Fruit fly (Drosophila melanogaster): ENCODE measurements around the gene CG4036.
A peak's percentile ranks its signal among the peaks of the same experiment; 100 is the strongest.

Gene CG4036

DNA sequence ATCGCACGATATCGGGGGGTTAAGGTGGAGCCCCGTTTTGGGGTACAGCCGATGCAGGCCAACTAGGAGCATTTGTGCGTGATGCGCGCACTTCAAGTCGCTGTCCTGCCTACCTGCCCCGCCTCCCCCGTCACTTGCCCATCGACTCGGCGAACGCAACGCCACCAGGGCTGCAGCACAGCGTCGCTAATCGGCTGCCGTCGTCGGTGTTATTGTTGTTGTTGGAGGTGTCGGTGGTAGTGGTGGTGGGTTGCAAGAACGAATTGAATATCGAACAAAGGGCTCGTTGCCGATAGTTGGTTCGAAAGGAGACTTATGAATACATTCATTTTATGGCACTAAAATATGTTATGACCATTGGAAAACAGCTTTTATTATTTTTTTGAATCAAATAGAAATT, 31.8 kb upstream of the CG4036 start (continued):
- TF ChIP-seq lola (GFP tag; optimal IDR thresholded peaks at IDR 0.05): peak in 1 of 3 experiments; percentile 3
- peak; percentile 58 for TF ChIP-seq bab2 (GFP tag; optimal IDR thresholded peaks at IDR 0.05)
- no peak for TF ChIP-seq Doc2 (GFP tag; IDR thresholded peaks at IDR 0.05)
- peak; percentile 10 for TF ChIP-seq psq (GFP tag; optimal IDR thresholded peaks at IDR 0.05)
- TF ChIP-seq NFAT (GFP tag; IDR thresholded peaks at IDR 0.05): peak; percentile 86
- TF ChIP-seq klu (GFP tag; IDR thresholded peaks at IDR 0.05): no peak; the same call in 1 of the 2 replicates
- no peak for TF ChIP-seq Atf-2 (GFP tag; optimal IDR thresholded peaks at IDR 0.05)
- peak; percentile 61 for TF ChIP-seq az2 (GFP tag; optimal IDR thresholded peaks at IDR 0.05)
- peak; percentile 58 for TF ChIP-seq grau (tag; optimal IDR thresholded peaks at IDR 0.05)
- no peak for TF ChIP-seq CG33557 (GFP tag; optimal IDR thresholded peaks at IDR 0.05)
- no peak for TF ChIP-seq NC2α (GFP tag; optimal IDR thresholded peaks at IDR 0.05)
- TF ChIP-seq CG16863 (GFP tag; optimal IDR thresholded peaks at IDR 0.05): peak; percentile 44
- peak; percentile 11 for TF ChIP-seq CG6813 (GFP tag; optimal IDR thresholded peaks at IDR 0.05)
- TF ChIP-seq Ravus (GFP tag; IDR thresholded peaks at IDR 0.05): no peak
- TF ChIP-seq CG14860 (GFP tag; IDR thresholded peaks at IDR 0.05; ENCODE audit: partially characterized antibody): peak; percentile 89
- TF ChIP-seq CG9797 (GFP tag; optimal IDR thresholded peaks at IDR 0.05): no peak
- peak; percentile 40 for TF ChIP-seq Hsf (GFP tag; optimal IDR thresholded peaks at IDR 0.05)
- TF ChIP-seq Dip2 (GFP tag; IDR thresholded peaks at IDR 0.05): no peak
- TF ChIP-seq CG2116 (GFP tag; optimal IDR thresholded peaks at IDR 0.05): peak; percentile 69
- TF ChIP-seq ttk (GFP tag; IDR thresholded peaks at IDR 0.05): peak; percentile 64
- no peak for TF ChIP-seq CG1529 (GFP tag; optimal IDR thresholded peaks at IDR 0.05)
- TF ChIP-seq CG16815 (GFP tag; optimal IDR thresholded peaks at IDR 0.05): peak; percentile 4
- no peak for TF ChIP-seq bowl (GFP tag; IDR thresholded peaks at IDR 0.05)
- 0 out of 2 replicates have a peak, but pooled peaks have one; percentile 12 for TF ChIP-seq Awh (GFP tag; IDR thresholded peaks at IDR 0.05)
- peak; percentile 22 for TF ChIP-seq YL-1 (GFP tag; optimal IDR thresholded peaks at IDR 0.05)
- TF ChIP-seq ara (GFP tag; IDR thresholded peaks at IDR 0.05): 0 out of 2 replicates have a peak, but pooled peaks have one; percentile 8
- no peak for TF ChIP-seq CG1792 (GFP tag; optimal IDR thresholded peaks at IDR 0.05)
- TF ChIP-seq CG15269 (tag; optimal IDR thresholded peaks at IDR 0.05): peak; percentile 47
- TF ChIP-seq Adf1 (GFP tag; IDR thresholded peaks at IDR 0.05): peak; percentile 90
- no peak; the same call in 1 of the 2 replicates for TF ChIP-seq CkIIα-i1 (GFP tag; IDR thresholded peaks at IDR 0.05)
- TF ChIP-seq CG3838 (GFP tag; optimal IDR thresholded peaks at IDR 0.05): no peak
- peak; percentile 11 for TF ChIP-seq Dip3 (GFP tag; optimal IDR thresholded peaks at IDR 0.05)
- no peak for TF ChIP-seq CG11723 (GFP tag; optimal IDR thresholded peaks at IDR 0.05)
- no peak for TF ChIP-seq CG18476 (GFP tag; optimal IDR thresholded peaks at IDR 0.05)
- TF ChIP-seq CG1647 (GFP tag; optimal IDR thresholded peaks at IDR 0.05): peak; percentile 53
- TF ChIP-seq lmd (GFP tag; IDR thresholded peaks at IDR 0.05): peak; percentile 65; the same call in 1 of the 2 replicates
- TF ChIP-seq ranshi (GFP tag; IDR thresholded peaks at IDR 0.05): peak; percentile 53; the same call in 1 of the 2 replicates
- peak; percentile 37 for TF ChIP-seq Hey (tag; optimal IDR thresholded peaks at IDR 0.05)
- TF ChIP-seq Atf3 (GFP tag; optimal IDR thresholded peaks at IDR 0.05): peak; percentile 38
- TF ChIP-seq Ets97D (GFP tag; optimal IDR thresholded peaks at IDR 0.05): peak; percentile 53
- no peak for TF ChIP-seq CG4820 (GFP tag; optimal IDR thresholded peaks at IDR 0.05)
- TF ChIP-seq ab (GFP tag; optimal IDR thresholded peaks at IDR 0.05): no peak
- peak; percentile 53 for TF ChIP-seq CG14710 (tag; optimal IDR thresholded peaks at IDR 0.05)
- TF ChIP-seq HLH54F (GFP tag; optimal IDR thresholded peaks at IDR 0.05): peak; percentile 69
- TF ChIP-seq CG32532 (GFP tag; IDR thresholded peaks at IDR 0.05): peak; percentile 80
- TF ChIP-seq insv (GFP tag; optimal IDR thresholded peaks at IDR 0.05): no peak
- peak; percentile 74 for TF ChIP-seq CG12391 (tag; optimal IDR thresholded peaks at IDR 0.05)
- no peak for TF ChIP-seq CG43689 (GFP tag; IDR thresholded peaks at IDR 0.05)
- no peak for TF ChIP-seq Hmx (GFP tag; optimal IDR thresholded peaks at IDR 0.05)
- TF ChIP-seq Dbx (GFP tag; IDR thresholded peaks at IDR 0.05): peak; percentile 82
- TF ChIP-seq CG4360 (GFP tag; IDR thresholded peaks at IDR 0.05): peak; percentile 100
- TF ChIP-seq caup (GFP tag; optimal IDR thresholded peaks at IDR 0.05; ENCODE audit: severe bottlenecking): peak; percentile 45

All from whole organism, embryonic.